Worm (Caenorhabditis elegans): ENCODE results near the gene rps-30.

DNA sequence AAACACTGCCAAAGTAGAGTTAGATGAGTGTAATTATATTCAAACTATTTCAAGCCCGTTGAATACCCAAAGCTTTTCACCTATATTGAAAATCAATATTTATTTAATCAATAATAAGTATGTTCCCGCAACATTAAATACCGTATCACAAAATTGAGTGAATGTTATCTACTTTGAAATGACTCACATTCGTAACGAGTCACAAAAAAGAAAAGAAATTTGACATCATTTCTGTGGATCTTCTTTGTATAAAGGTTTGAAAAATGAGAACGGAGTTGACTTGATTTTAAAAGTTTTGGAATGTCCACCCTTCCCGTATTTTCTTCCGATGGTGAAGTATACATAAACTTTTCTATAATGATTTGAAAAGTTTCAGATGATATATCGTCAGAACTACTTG lies 41.1 kb upstream of the rps-30 start, which contains the start of gene srr-10:
- TF ChIP-seq hpl-2 (GFP tag; optimal IDR thresholded peaks at IDR 0.05) = no peak
- TF ChIP-seq skn-1 (tag; optimal IDR thresholded peaks at IDR 0.05) = no peak
- TF ChIP-seq jun-1 (tag; optimal IDR thresholded peaks at IDR 0.05) = no peak
- no peak for TF ChIP-seq ama-1 (optimal IDR thresholded peaks at IDR 0.05)
- TF ChIP-seq unc-130 (tag; optimal IDR thresholded peaks at IDR 0.05) = no peak
- no peak for TF ChIP-seq fkh-4 (tag; optimal IDR thresholded peaks at IDR 0.05; ENCODE audit: borderline replicate concordance)
- no peak for TF ChIP-seq elt-2 (tag; optimal IDR thresholded peaks at IDR 0.05)
- no peak for TF ChIP-seq elt-3 (tag; optimal IDR thresholded peaks at IDR 0.05)
- no peak for TF ChIP-seq lin-39 (tag; optimal IDR thresholded peaks at IDR 0.05)
- no peak for TF ChIP-seq vab-15 (tag; optimal IDR thresholded peaks at IDR 0.05)
- TF ChIP-seq nhr-237 (tag; optimal IDR thresholded peaks at IDR 0.05) = no peak
- TF ChIP-seq nhr-76 (tag; optimal IDR thresholded peaks at IDR 0.05) = no peak

Measured in whole organism, L1 larva.